Fruit fly (Drosophila melanogaster) whole organism, embryonic: ENCODE data around the gene how.
A peak's percentile ranks its signal among the peaks of the same experiment; 100 is the strongest.

ENCODE experiments used
- Atf6 ChIP-seq: fragments of 200-800 bp; sonication (Bioruptor generic); IDR thresholded peaks from 2 replicates; pipeline ENCODE4 v1.3.6; 2022; ENCODE audit warnings: missing biosample characterization, missing genetic modification characterization
- CG10147 ChIP-seq: fragments of 200-800 bp; sonication (Bioruptor generic); optimal IDR thresholded peaks from 2 replicates; lab custom pipeline; 2019; ENCODE audit warnings: missing biosample characterization, mild to moderate bottlenecking, missing genetic modification characterization, moderate library complexity
- CG10209 ChIP-seq: fragments of 200-800 bp; sonication (Bioruptor generic); optimal IDR thresholded peaks from 3 replicates; lab custom pipeline; 2017; ENCODE audit warnings: missing biosample characterization, mild to moderate bottlenecking, missing genetic modification characterization, missing genetic modification reagents
- CG10462 ChIP-seq: fragments of 200-800 bp; sonication (Bioruptor generic); optimal IDR thresholded peaks from 2 replicates; lab custom pipeline; 2016; ENCODE audit warnings: missing biosample characterization, missing genetic modification characterization
- CG12071 ChIP-seq: fragments of 200-800 bp; sonication (Bioruptor generic); optimal IDR thresholded peaks from 3 replicates; lab custom pipeline; 2018; ENCODE audit warnings: missing biosample characterization, mild to moderate bottlenecking, missing genetic modification characterization
- CG1233 ChIP-seq: fragments of 200-800 bp; sonication (Bioruptor generic); optimal IDR thresholded peaks from 4 replicates; lab custom pipeline; 2018; ENCODE audit warnings: missing biosample characterization, mild to moderate bottlenecking, missing genetic modification characterization
- CG12942 ChIP-seq: fragments of 200-800 bp; sonication (Bioruptor generic); optimal IDR thresholded peaks from 3 replicates; lab custom pipeline; 2016; ENCODE audit warnings: missing biosample characterization, missing genetic modification characterization
- CG13123 ChIP-seq: fragments of 200-800 bp; sonication (Bioruptor generic); optimal IDR thresholded peaks from 2 replicates; lab custom pipeline; 2016; ENCODE audit warnings: missing biosample characterization, missing genetic modification characterization
- CG15269 ChIP-seq: fragments of 200-800 bp; sonication (Bioruptor generic); optimal IDR thresholded peaks from 2 replicates; lab custom pipeline; 2018; ENCODE audit warnings: missing biosample characterization, mild to moderate bottlenecking, missing genetic modification characterization, moderate library complexity
- CG15696 ChIP-seq: fragments of 200-800 bp; sonication (Bioruptor generic); optimal IDR thresholded peaks from 2 replicates; lab custom pipeline; 2019; ENCODE audit warnings: missing biosample characterization, mild to moderate bottlenecking, missing genetic modification characterization, moderate library complexity
- CG17568 ChIP-seq: fragments of 200-800 bp; sonication (Bioruptor generic); optimal IDR thresholded peaks from 2 replicates; lab custom pipeline; 2018; ENCODE audit warnings: missing biosample characterization, mild to moderate bottlenecking, missing genetic modification characterization, moderate library complexity
- CG2199 ChIP-seq: fragments of 200-800 bp; sonication (Bioruptor generic); IDR thresholded peaks from 3 replicates; pipeline ENCODE4 v1.3.6; 2022; ENCODE audit warnings: missing biosample characterization, missing genetic modification characterization
- CG6791 ChIP-seq: fragments of 200-800 bp; sonication (Bioruptor generic); IDR thresholded peaks from 3 replicates; pipeline ENCODE4 v1.3.6; 2022; ENCODE audit warnings: missing biosample characterization, missing genetic modification characterization; ENCODE audit not compliant: partially characterized antibody
- CG9437 ChIP-seq: fragments of 200-800 bp; sonication (Bioruptor generic); optimal IDR thresholded peaks from 2 replicates; lab custom pipeline; 2018; ENCODE audit warnings: missing biosample characterization, mild to moderate bottlenecking, missing genetic modification characterization
- CG9932 ChIP-seq: fragments of 200-800 bp; sonication (Bioruptor generic); IDR thresholded peaks from 2 replicates; pipeline ENCODE4 v1.3.6; 2022; ENCODE audit warnings: missing biosample characterization, missing genetic modification characterization
- CoRest ChIP-seq: fragments of 200-800 bp; sonication (Bioruptor generic); optimal IDR thresholded peaks from 3 replicates; lab custom pipeline; 2018; ENCODE audit warnings: missing biosample characterization, mild to moderate bottlenecking, missing genetic modification characterization, moderate library complexity
- CrebB ChIP-seq: fragments of 200-800 bp; sonication (Bioruptor generic); optimal IDR thresholded peaks from 3 replicates; lab custom pipeline; 2018; ENCODE audit warnings: missing biosample characterization, mild to moderate bottlenecking, missing genetic modification characterization
- Doc3 ChIP-seq: fragments of 200-800 bp; sonication (Bioruptor generic); IDR thresholded peaks from 3 replicates; pipeline ENCODE4 v1.3.6; 2022; ENCODE audit warnings: missing biosample characterization, missing genetic modification characterization; ENCODE audit not compliant: partially characterized antibody
- Fer2 ChIP-seq: fragments of 200-800 bp; sonication (Bioruptor generic); optimal IDR thresholded peaks from 2 replicates; lab custom pipeline; 2018; ENCODE audit warnings: missing biosample characterization, mild to moderate bottlenecking, missing genetic modification characterization, moderate library complexity
- H2.0 ChIP-seq: fragments of 200-800 bp; sonication (Bioruptor generic); IDR thresholded peaks from 2 replicates; pipeline ENCODE4 v1.3.6; 2022; ENCODE audit warnings: missing biosample characterization, missing genetic modification characterization
- HLH54F ChIP-seq: fragments of 200-800 bp; sonication (Bioruptor generic); optimal IDR thresholded peaks from 3 replicates; lab custom pipeline; 2016; ENCODE audit warnings: missing biosample characterization, missing genetic modification characterization
- Hr3 ChIP-seq: fragments of 200-800 bp; sonication (Bioruptor generic); optimal IDR thresholded peaks from 3 replicates; lab custom pipeline; 2016; ENCODE audit warnings: missing biosample characterization, missing genetic modification characterization
- Hr51 ChIP-seq, 2 experiments: fragments of 200-800 bp; sonication (Bioruptor generic); optimal IDR thresholded peaks; 2 replicates in 1 of 2; 3 replicates in 1 of 2; lab custom pipeline; 2016 to 2018; ENCODE audit warnings: missing biosample characterization in 2 of 2, missing genetic modification characterization in 2 of 2, mild to moderate bottlenecking in 1 of 2, moderate library complexity in 1 of 2
- NC2β ChIP-seq: fragments of 200-800 bp; sonication (Bioruptor generic); optimal IDR thresholded peaks from 2 replicates; lab custom pipeline; 2016; ENCODE audit warnings: missing biosample characterization, missing genetic modification characterization
- PHDP ChIP-seq: fragments of 200-800 bp; sonication (Bioruptor generic); optimal IDR thresholded peaks from 3 replicates; lab custom pipeline; 2018; ENCODE audit warnings: missing biosample characterization, mild to moderate bottlenecking, missing genetic modification characterization, moderate library complexity
- Rfx ChIP-seq: fragments of 200-800 bp; sonication (Bioruptor generic); IDR thresholded peaks from 2 replicates; pipeline ENCODE4 v1.3.6; 2022; ENCODE audit warnings: missing biosample characterization, missing genetic modification characterization
- Sox100B ChIP-seq: fragments of 200-800 bp; sonication (Bioruptor generic); optimal IDR thresholded peaks from 3 replicates; lab custom pipeline; 2018; ENCODE audit warnings: missing biosample characterization, mild to moderate bottlenecking, missing genetic modification characterization
- Ssrp ChIP-seq: fragments of 200-800 bp; sonication (Bioruptor generic); optimal IDR thresholded peaks from 2 replicates; lab custom pipeline; 2018; ENCODE audit warnings: missing biosample characterization, mild to moderate bottlenecking, missing genetic modification characterization, moderate library complexity
- Taf1 ChIP-seq: fragments of 200-800 bp; sonication (Bioruptor generic); IDR thresholded peaks from 2 replicates; pipeline ENCODE4 v1.3.6; 2022; ENCODE audit warnings: missing biosample characterization, missing genetic modification characterization
- ab ChIP-seq: fragments of 200-800 bp; sonication (Bioruptor generic); optimal IDR thresholded peaks from 2 replicates; lab custom pipeline; 2016; ENCODE audit warnings: missing biosample characterization, missing genetic modification characterization
- amos ChIP-seq: fragments of 200-800 bp; sonication (Bioruptor generic); IDR thresholded peaks from 2 replicates; pipeline ENCODE4 v1.3.6; 2022; ENCODE audit warnings: missing biosample characterization, missing genetic modification characterization; ENCODE audit not compliant: partially characterized antibody
- ase ChIP-seq: fragments of 200-800 bp; sonication (Bioruptor generic); IDR thresholded peaks from 3 replicates; pipeline ENCODE4 v1.3.6; 2022; ENCODE audit warnings: missing biosample characterization, missing genetic modification characterization
- az2 ChIP-seq: fragments of 200-800 bp; sonication (Bioruptor generic); optimal IDR thresholded peaks from 3 replicates; lab custom pipeline; 2016; ENCODE audit warnings: missing biosample characterization, missing genetic modification characterization
- bowl ChIP-seq: fragments of 200-800 bp; sonication (Bioruptor generic); IDR thresholded peaks from 2 replicates; pipeline ENCODE4 v1.3.6; 2022; ENCODE audit warnings: missing biosample characterization, missing genetic modification characterization
- br ChIP-seq: fragments of >200 bp; optimal IDR thresholded peaks from 2 replicates; lab custom pipeline; 2017
- cato ChIP-seq: fragments of 200-800 bp; sonication (Bioruptor generic); optimal IDR thresholded peaks from 2 replicates; lab custom pipeline; 2016; ENCODE audit warnings: missing biosample characterization, missing genetic modification characterization, borderline replicate concordance
- ci ChIP-seq: fragments of 200-800 bp; sonication (Bioruptor generic); IDR thresholded peaks from 3 replicates; pipeline ENCODE4 v1.3.6; 2022; ENCODE audit warnings: missing biosample characterization, missing genetic modification characterization
- croc ChIP-seq: fragments of 200-800 bp; sonication (Bioruptor generic); conservative IDR thresholded peaks from 3 replicates; pipeline ENCODE4 v1.3.6; 2022; ENCODE audit warnings: missing biosample characterization, missing genetic modification characterization
- her ChIP-seq: fragments of 200-800 bp; sonication (Bioruptor generic); optimal IDR thresholded peaks from 2 replicates; lab custom pipeline; 2016; ENCODE audit warnings: missing biosample characterization, missing genetic modification characterization
- ind ChIP-seq: fragments of 200-800 bp; sonication (Bioruptor generic); optimal IDR thresholded peaks from 3 replicates; lab custom pipeline; 2016; ENCODE audit warnings: missing biosample characterization, missing genetic modification characterization
- lab ChIP-seq: fragments of 200-800 bp; sonication (Bioruptor generic); optimal IDR thresholded peaks from 3 replicates; lab custom pipeline; 2017; ENCODE audit warnings: missing biosample characterization, missing genetic modification characterization, mild to moderate bottlenecking, moderate library complexity, missing genetic modification reagents
- lilli ChIP-seq: fragments of 200-800 bp; sonication (Bioruptor generic); optimal IDR thresholded peaks from 3 replicates; lab custom pipeline; 2016; ENCODE audit warnings: missing biosample characterization, missing genetic modification characterization
- maf-S ChIP-seq: fragments of 200-800 bp; sonication (Bioruptor generic); optimal IDR thresholded peaks from 2 replicates; lab custom pipeline; 2016; ENCODE audit warnings: missing biosample characterization, missing genetic modification characterization
- nerfin-1 ChIP-seq: fragments of 200-800 bp; sonication (Bioruptor generic); optimal IDR thresholded peaks from 3 replicates; lab custom pipeline; 2019; ENCODE audit warnings: missing biosample characterization, mild to moderate bottlenecking, missing genetic modification characterization, moderate library complexity
- ranshi ChIP-seq: fragments of 200-800 bp; sonication (Bioruptor generic); IDR thresholded peaks from 2 replicates; pipeline ENCODE4 v1.3.6; 2022; ENCODE audit warnings: missing biosample characterization, missing genetic modification characterization
- slbo ChIP-seq: fragments of 200-800 bp; sonication (Bioruptor generic); IDR thresholded peaks from 2 replicates; pipeline ENCODE4 v1.3.6; 2022; ENCODE audit warnings: missing biosample characterization, missing genetic modification characterization
- so ChIP-seq: fragments of 200-800 bp; sonication (Bioruptor generic); IDR thresholded peaks from 3 replicates; pipeline ENCODE4 v1.3.6; 2022; ENCODE audit warnings: missing biosample characterization, missing genetic modification characterization
- sqz ChIP-seq: fragments of 200-800 bp; sonication (Bioruptor generic); optimal IDR thresholded peaks from 3 replicates; lab custom pipeline; 2018; ENCODE audit warnings: missing biosample characterization, mild to moderate bottlenecking, missing genetic modification characterization
- tin ChIP-seq: fragments of 200-800 bp; sonication (Bioruptor generic); optimal IDR thresholded peaks from 3 replicates; lab custom pipeline; 2016; ENCODE audit warnings: missing biosample characterization, missing genetic modification characterization
- vfl ChIP-seq: fragments of 200-800 bp; sonication (Bioruptor generic); optimal IDR thresholded peaks from 2 replicates; lab custom pipeline; 2016; ENCODE audit warnings: missing biosample characterization, missing genetic modification characterization
- wek ChIP-seq: fragments of 200-800 bp; sonication (Bioruptor generic); optimal IDR thresholded peaks from 3 replicates; lab custom pipeline; 2018; ENCODE audit warnings: missing biosample characterization, mild to moderate bottlenecking, missing genetic modification characterization, moderate library complexity

Gene how

dm6 chr3R:22025320-22025719, 16.7 kb upstream of the how start, which contains the start of gene CG6028 (continued):
- TF ChIP-seq PHDP = peak; percentile 12
- peak; percentile 53 for TF ChIP-seq lilli (GFP tag; lab: Kevin White, UChicago)
- no peak for TF ChIP-seq CG12071 (GFP tag; lab: Kevin White, UChicago)
- TF ChIP-seq wek (GFP tag; lab: Kevin White, UChicago) = no peak
- no peak for TF ChIP-seq br (lab: Kevin White, UChicago)
- peak; percentile 40; the same call in 1 of the 3 replicates for TF ChIP-seq Doc3 (GFP tag; lab: Robert Waterston, UW)
- TF ChIP-seq HLH54F (GFP tag; lab: Kevin White, UChicago) = peak; percentile 16
- no peak for TF ChIP-seq Fer2 (tag; lab: Kevin White, UChicago)
- no peak for TF ChIP-seq CG17568 (GFP tag; lab: Kevin White, UChicago)
- TF ChIP-seq CG9437 = peak; percentile 94
- no peak for TF ChIP-seq maf-S (GFP tag; lab: Kevin White, UChicago)
- TF ChIP-seq CG6791 (GFP tag; lab: Robert Waterston, UW) = 0 out of 3 replicates have a peak, but pooled peaks have one; percentile 48
- TF ChIP-seq Rfx = peak; percentile 68
- no peak for TF ChIP-seq CG12942
- no peak for TF ChIP-seq CG13123
- TF ChIP-seq lab = peak; percentile 29
- no peak for TF ChIP-seq croc (GFP tag; lab: Robert Waterston, UW)
- peak; percentile 35; the same call in 1 of the 2 replicates for TF ChIP-seq Atf6 (GFP tag; lab: Robert Waterston, UW)
- no peak for TF ChIP-seq CG15696 (tag; lab: Kevin White, UChicago)
- TF ChIP-seq Taf1 (GFP tag; lab: Robert Waterston, UW) = no peak
- TF ChIP-seq her = peak; percentile 9
- TF ChIP-seq CG10462 (GFP tag; lab: Kevin White, UChicago) = no peak
- TF ChIP-seq CoRest = no peak
- 0 out of 2 replicates have a peak, but pooled peaks have one; percentile 34 for TF ChIP-seq H2.0
- TF ChIP-seq Hr51 (GFP tag; optimal IDR thresholded peaks at IDR 0.05; lab: Kevin White, UChicago) = peak in 1 of 2 experiments; percentile 6
- TF ChIP-seq cato (GFP tag; lab: Kevin White, UChicago) = no peak
- TF ChIP-seq CG2199 (GFP tag; lab: Robert Waterston, UW) = no peak
- TF ChIP-seq ind (GFP tag; lab: Kevin White, UChicago) = peak; percentile 12
- TF ChIP-seq CG10209 (GFP tag; lab: Kevin White, UChicago) = no peak
- no peak for TF ChIP-seq CG10147 (GFP tag; lab: Kevin White, UChicago)
- TF ChIP-seq nerfin-1 (tag; lab: Kevin White, UChicago) = no peak
- TF ChIP-seq Sox100B (GFP tag; lab: Kevin White, UChicago) = no peak
- no peak for TF ChIP-seq bowl (GFP tag; lab: Robert Waterston, UW)
- TF ChIP-seq ab (GFP tag; lab: Kevin White, UChicago) = no peak
- peak; percentile 32; the same call in 1 of the 2 replicates for TF ChIP-seq amos
- peak; percentile 2 for TF ChIP-seq tin (GFP tag; lab: Kevin White, UChicago)
- TF ChIP-seq so (GFP tag; lab: Robert Waterston, UW) = 0 out of 3 replicates have a peak, but pooled peaks have one; percentile 26
- TF ChIP-seq CG9932 (GFP tag; lab: Robert Waterston, UW) = peak; percentile 44; the same call in 1 of the 2 replicates
- TF ChIP-seq sqz (GFP tag; lab: Kevin White, UChicago) = no peak
- TF ChIP-seq Ssrp (tag; lab: Kevin White, UChicago) = no peak
- peak; percentile 18 for TF ChIP-seq az2 (GFP tag; lab: Kevin White, UChicago)
- no peak for TF ChIP-seq CrebB (tag; lab: Kevin White, UChicago)
- peak; percentile 31; the same call in 1 of the 3 replicates for TF ChIP-seq ci (GFP tag; lab: Robert Waterston, UW)
- TF ChIP-seq ase (GFP tag; lab: Robert Waterston, UW) = 0 out of 3 replicates have a peak, but pooled peaks have one; percentile 11
- TF ChIP-seq CG1233 (GFP tag; lab: Kevin White, UChicago) = peak; percentile 4
- TF ChIP-seq slbo (GFP tag; lab: Robert Waterston, UW) = peak; percentile 61; the same call in 1 of the 2 replicates
- TF ChIP-seq ranshi (GFP tag; lab: Robert Waterston, UW) = no peak
- peak; percentile 18 for TF ChIP-seq CG15269 (tag; lab: Kevin White, UChicago)
- no peak for TF ChIP-seq vfl (GFP tag; lab: Kevin White, UChicago)
- no peak for TF ChIP-seq NC2β (GFP tag; lab: Kevin White, UChicago)
- TF ChIP-seq Hr3 (GFP tag; lab: Kevin White, UChicago) = peak; percentile 55
